Worm (Caenorhabditis elegans) whole organism, L4 larva: Measurements from ENCODE around the gene srj-22.
A peak's percentile ranks its signal among the peaks of the same experiment; 100 is the strongest.

ENCODE experiments used
- F37D6.2 ChIP-seq: sonication (generic microtip); optimal IDR thresholded peaks from 2 replicates; lab custom pipeline; 2016; ENCODE audit warnings: mild to moderate bottlenecking, missing genetic modification characterization, missing compliant biosample characterization
- T26A8.4 ChIP-seq: fragments of 200-800 bp; sonication (Bioruptor generic); IDR thresholded peaks from 2 replicates; pipeline ENCODE4 v1.3.6; 2022; ENCODE audit warnings: missing genetic modification characterization, missing compliant biosample characterization
- Y48G9A.11 ChIP-seq: fragments of 200-800 bp; sonication (Bioruptor generic); IDR thresholded peaks from 2 replicates; pipeline ENCODE4 v1.3.6; 2022; ENCODE audit warnings: missing genetic modification reagents, missing genetic modification characterization, missing compliant biosample characterization
- Y75B8A.6 ChIP-seq: fragments of 200-800 bp; sonication (Bioruptor generic); IDR thresholded peaks from 2 replicates; pipeline ENCODE4 v1.3.6; 2022; ENCODE audit warnings: missing genetic modification reagents, missing genetic modification characterization, missing compliant biosample characterization
- ZK337.2 ChIP-seq: fragments of 200-800 bp; sonication (Bioruptor generic); IDR thresholded peaks from 2 replicates; pipeline ENCODE4 v1.3.6; 2022; ENCODE audit warnings: missing genetic modification reagents, missing genetic modification characterization, missing compliant biosample characterization
- aha-1 ChIP-seq: fragments of 150-350 bp; peaks from one replicate; lab custom pipeline; 2014; ENCODE audit warnings: missing biosample characterization, missing genetic modification characterization
- aly-2 ChIP-seq: sonication (generic microtip); optimal IDR thresholded peaks from 2 replicates; lab custom pipeline; 2018; ENCODE audit warnings: missing biosample characterization, missing genetic modification characterization
- ama-1 ChIP-seq: fragments of 150-350 bp; optimal IDR thresholded peaks from 2 replicates; lab custom pipeline; 2014; ENCODE audit warnings: inconsistent platforms, mixed read lengths
- ceh-28 ChIP-seq: fragments of 150-350 bp; optimal IDR thresholded peaks from 2 replicates; lab custom pipeline; 2014; ENCODE audit warnings: missing biosample characterization, missing genetic modification reagents, missing genetic modification characterization
- ceh-62 ChIP-seq: sonication (generic microtip); optimal IDR thresholded peaks from 2 replicates; lab custom pipeline; 2017; ENCODE audit warnings: missing biosample characterization, missing genetic modification characterization
- ceh-82 ChIP-seq: sonication (generic microtip); optimal IDR thresholded peaks from 2 replicates; lab custom pipeline; 2017; ENCODE audit warnings: missing biosample characterization, missing genetic modification characterization
- cey-2 ChIP-seq: sonication (generic microtip); optimal IDR thresholded peaks from 3 replicates; lab custom pipeline; 2017; ENCODE audit warnings: missing genetic modification characterization, mild to moderate bottlenecking, missing compliant biosample characterization, antibody characterized with exemption, borderline replicate concordance; ENCODE audit not compliant: insufficient read depth
- daf-19 ChIP-seq: fragments of 200-800 bp; sonication (Bioruptor generic); conservative IDR thresholded peaks from 2 replicates; pipeline ENCODE4 v1.3.6; 2022; ENCODE audit warnings: missing genetic modification characterization, missing compliant biosample characterization
- dmd-9 ChIP-seq: fragments of 200-800 bp; sonication (Bioruptor generic); IDR thresholded peaks from 2 replicates; pipeline ENCODE4 v1.3.6; 2022; ENCODE audit warnings: missing genetic modification reagents, missing genetic modification characterization, missing compliant biosample characterization
- fos-1 ChIP-seq: fragments of 150-350 bp; optimal IDR thresholded peaks from 2 replicates; lab custom pipeline; 2014; ENCODE audit warnings: missing biosample characterization, missing genetic modification characterization
- hlh-11 ChIP-seq: fragments of 200-800 bp; sonication (Bioruptor generic); optimal IDR thresholded peaks from 2 replicates; lab custom pipeline; 2018; ENCODE audit warnings: mild to moderate bottlenecking, missing genetic modification characterization, missing compliant biosample characterization
- hmg-1.1 ChIP-seq: fragments of 200-800 bp; sonication (Bioruptor generic); IDR thresholded peaks from 2 replicates; pipeline ENCODE4 v1.3.6; 2022; ENCODE audit warnings: missing genetic modification reagents, missing genetic modification characterization, missing compliant biosample characterization
- lin-29 ChIP-seq: fragments of 200-800 bp; sonication (Bioruptor generic); IDR thresholded peaks from 2 replicates; pipeline ENCODE4 v1.3.6; 2022; ENCODE audit warnings: missing genetic modification reagents, missing genetic modification characterization, missing compliant biosample characterization
- lin-38 ChIP-seq: fragments of 200-800 bp; sonication (Bioruptor generic); IDR thresholded peaks from 2 replicates; pipeline ENCODE4 v1.3.6; 2022; ENCODE audit warnings: missing genetic modification reagents, missing genetic modification characterization, missing compliant biosample characterization
- lin-39 ChIP-seq: fragments of 150-350 bp; optimal IDR thresholded peaks from 2 replicates; lab custom pipeline; 2014; ENCODE audit warnings: missing biosample characterization, missing genetic modification reagents, missing genetic modification characterization
- madf-5 ChIP-seq, 2 experiments: fragments of 200-800 bp; sonication (Bioruptor generic); IDR thresholded peaks; 2 replicates each; pipeline ENCODE4 v1.3.6; 2022; ENCODE audit warnings: missing compliant biosample characterization in 2 of 2, missing genetic modification characterization in 2 of 2
- mep-1 ChIP-seq: fragments of 150-350 bp; sonication (generic microtip); optimal IDR thresholded peaks from 3 replicates; lab custom pipeline; 2014; ENCODE audit warnings: missing biosample characterization, missing genetic modification characterization
- mxl-2 ChIP-seq: fragments of 200-800 bp; sonication (Bioruptor generic); conservative IDR thresholded peaks from 2 replicates; pipeline ENCODE4 v1.3.6; 2022; ENCODE audit warnings: missing genetic modification reagents, missing genetic modification characterization, missing compliant biosample characterization
- nhr-10 ChIP-seq: fragments of 150-350 bp; optimal IDR thresholded peaks from 2 replicates; lab custom pipeline; 2014; ENCODE audit warnings: missing biosample characterization, missing genetic modification characterization
- nhr-102 ChIP-seq: sonication (generic microtip); optimal IDR thresholded peaks from 2 replicates; lab custom pipeline; 2016; ENCODE audit warnings: mild to moderate bottlenecking, missing genetic modification characterization, moderate library complexity, missing compliant biosample characterization
- nhr-237 ChIP-seq: sonication (generic microtip); optimal IDR thresholded peaks from 2 replicates; lab custom pipeline; 2017; ENCODE audit warnings: missing biosample characterization, missing genetic modification characterization
- nhr-25 ChIP-seq: sonication (generic microtip); optimal IDR thresholded peaks from 2 replicates; lab custom pipeline; 2017; ENCODE audit warnings: missing genetic modification characterization, mild to moderate bottlenecking, missing compliant biosample characterization, antibody characterized with exemption, moderate library complexity, borderline replicate concordance; ENCODE audit not compliant: insufficient read depth
- nhr-41 ChIP-seq: fragments of 200-800 bp; sonication (Bioruptor generic); IDR thresholded peaks from 2 replicates; pipeline ENCODE4 v1.3.6; 2022; ENCODE audit warnings: missing genetic modification reagents, missing genetic modification characterization, missing compliant biosample characterization
- nhr-42 ChIP-seq: fragments of 200-800 bp; sonication (Bioruptor generic); IDR thresholded peaks from 2 replicates; pipeline ENCODE4 v1.3.6; 2022; ENCODE audit warnings: missing genetic modification characterization, missing compliant biosample characterization
- nhr-48 ChIP-seq: sonication (generic microtip); optimal IDR thresholded peaks from 2 replicates; lab custom pipeline; 2016; ENCODE audit warnings: mild to moderate bottlenecking, missing genetic modification characterization, missing compliant biosample characterization
- php-3 ChIP-seq: fragments of 200-800 bp; sonication (Bioruptor generic); IDR thresholded peaks from 2 replicates; pipeline ENCODE4 v1.3.6; 2022; ENCODE audit warnings: missing genetic modification reagents, missing genetic modification characterization, missing compliant biosample characterization
- pqm-1 ChIP-seq: sonication (generic microtip); optimal IDR thresholded peaks from 2 replicates; lab custom pipeline; 2017; ENCODE audit warnings: missing biosample characterization, missing genetic modification characterization
- snpc-1.2 ChIP-seq: fragments of 200-800 bp; sonication (Bioruptor generic); IDR thresholded peaks from 2 replicates; pipeline ENCODE4 v1.3.6; 2022; ENCODE audit warnings: missing genetic modification reagents, missing genetic modification characterization, missing compliant biosample characterization
- spr-3 ChIP-seq: fragments of 200-800 bp; sonication (Bioruptor generic); optimal IDR thresholded peaks from 2 replicates; lab custom pipeline; 2018; ENCODE audit warnings: mild to moderate bottlenecking, missing genetic modification characterization, missing compliant biosample characterization
- tra-1 ChIP-seq: fragments of 200-800 bp; sonication (Bioruptor generic); IDR thresholded peaks from 2 replicates; pipeline ENCODE4 v1.3.6; 2022; ENCODE audit warnings: missing genetic modification reagents, missing genetic modification characterization, missing compliant biosample characterization
- unc-130 ChIP-seq: sonication (generic microtip); optimal IDR thresholded peaks from 2 replicates; lab custom pipeline; 2016; ENCODE audit warnings: missing genetic modification reagents, missing genetic modification characterization, missing compliant biosample characterization
- unc-62 ChIP-seq, 3 experiments: fragments of 150-350 bp in 1 of 3; sonication (generic microtip); optimal IDR thresholded peaks in 2 of 3; peaks in 1 of 3; 1 replicate in 1 of 3; 2 replicates in 2 of 3; lab custom pipeline; 2014 to 2017; ENCODE audit warnings: missing biosample characterization in 3 of 3, missing genetic modification characterization in 3 of 3, missing genetic modification reagents in 3 of 3, missing genotype in 1 of 3
- zfp-2 ChIP-seq: sonication (generic microtip); optimal IDR thresholded peaks from 2 replicates; lab custom pipeline; 2016; ENCODE audit warnings: mild to moderate bottlenecking, missing genetic modification characterization, missing compliant biosample characterization
- zip-2 ChIP-seq: fragments of 150-350 bp; optimal IDR thresholded peaks from 2 replicates; lab custom pipeline; 2014; ENCODE audit warnings: missing biosample characterization, missing genetic modification characterization

srj-22 gene

DNA sequence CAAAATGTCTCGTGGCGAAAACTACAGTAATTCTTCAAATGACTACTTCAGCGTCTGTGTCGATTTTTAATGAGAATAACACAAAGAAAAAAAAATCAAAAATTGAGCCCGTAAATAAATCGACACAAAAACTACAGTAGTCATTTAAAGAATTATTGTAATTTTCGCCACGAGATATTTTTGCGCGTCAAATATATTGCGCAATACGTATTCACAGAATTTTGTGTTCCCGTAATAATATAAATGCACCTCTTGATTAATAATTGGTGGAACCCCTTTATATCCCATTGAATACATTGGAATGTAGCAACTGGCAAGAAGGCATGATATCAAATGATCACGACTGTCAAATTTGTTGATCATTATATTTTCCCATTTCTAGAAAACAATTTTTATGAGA, 25.3 kb upstream of the srj-22 start:
- TF ChIP-seq nhr-42 (GFP tag; lab: Robert Waterston, UW) (no peak), unc-62 (GFP tag; optimal IDR thresholded peaks at IDR 0.05 in 1 of 2; lab: Kevin White, UChicago) (peak in 1 of 2 experiments; percentile 44), unc-62 (tag; optimal IDR thresholded peaks at IDR 0.05; lab: Kevin White, UChicago) (no peak)
- TF ChIP-seq, all 104 proteins: peak for 1

DNA sequence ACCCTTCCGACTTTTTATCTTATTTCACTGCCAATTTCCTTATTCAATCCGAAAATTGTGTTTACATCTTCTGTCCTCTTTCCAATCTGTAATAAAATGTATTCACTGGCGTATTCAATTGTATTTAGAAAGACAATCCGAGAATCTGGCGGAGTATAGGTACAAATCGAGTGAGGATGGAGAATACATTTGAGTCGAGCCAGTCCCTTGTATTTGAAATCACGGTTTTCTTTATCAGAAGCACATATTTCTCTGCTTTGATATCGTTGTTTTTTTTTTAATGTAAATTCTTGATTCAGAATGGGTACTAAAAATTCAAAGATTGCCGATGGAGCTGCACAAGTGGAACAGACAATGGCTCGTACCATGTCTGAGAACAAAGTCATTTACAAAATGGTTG, 20.5 kb upstream of the srj-22 start, which contains the start of gene ocr-1:
Gene ocr-1 (plus strand): TSS at position 301 of the 400 bp plus-strand sequence.
- TF ChIP-seq Y48G9A.11 (GFP tag; lab: Robert Waterston, UW) (no peak), pqm-1 (tag; lab: Kevin White, UChicago) (no peak), aly-2 (tag; lab: Kevin White, UChicago) (no peak), cey-2 (tag; lab: Kevin White, UChicago) (no peak), nhr-48 (tag; lab: Kevin White, UChicago) (no peak)

DNA sequence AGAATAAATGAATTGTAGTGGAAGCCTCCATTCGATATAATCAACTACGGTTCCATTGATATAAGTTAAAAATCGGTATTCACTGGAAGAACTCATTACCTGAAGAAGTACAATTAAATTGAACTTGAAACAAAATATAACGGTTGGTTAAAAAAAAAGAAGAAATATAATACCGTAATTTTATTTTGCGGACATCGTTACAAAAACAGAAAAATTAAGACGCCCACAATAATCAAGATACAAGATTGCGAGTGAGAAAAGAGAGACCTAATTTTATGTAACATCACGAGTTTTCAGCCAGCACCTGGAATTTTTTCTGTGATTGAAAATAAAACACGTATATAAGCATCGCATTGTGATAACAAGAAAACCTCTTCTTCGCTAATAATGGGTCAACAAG, 19.1 kb upstream of the srj-22 start, which contains the start of gene sre-6:
Gene sre-6 (minus strand): TSS at position 101 of the 400 bp plus-strand sequence.
- no peak for TF ChIP-seq ceh-62 (tag; lab: Kevin White, UChicago)
- no peak for TF ChIP-seq zip-2 (tag; lab: Kevin White, UChicago)
- no peak for TF ChIP-seq php-3 (GFP tag; lab: Robert Waterston, UW)
- no peak for TF ChIP-seq nhr-41
- TF ChIP-seq nhr-10 (tag; lab: Kevin White, UChicago) = no peak
- TF ChIP-seq lin-38 (GFP tag; lab: Robert Waterston, UW) = no peak
- no peak for TF ChIP-seq ceh-82 (tag; lab: Kevin White, UChicago)
- TF ChIP-seq ceh-28 (tag; lab: Kevin White, UChicago) = no peak
- TF ChIP-seq hmg-1.1 = no peak
- TF ChIP-seq nhr-237 = no peak
- no peak for TF ChIP-seq nhr-42 (GFP tag; lab: Robert Waterston, UW)
- no peak for TF ChIP-seq aly-2 (tag; lab: Kevin White, UChicago)
- TF ChIP-seq dmd-9 (GFP tag; lab: Robert Waterston, UW) = no peak

DNA sequence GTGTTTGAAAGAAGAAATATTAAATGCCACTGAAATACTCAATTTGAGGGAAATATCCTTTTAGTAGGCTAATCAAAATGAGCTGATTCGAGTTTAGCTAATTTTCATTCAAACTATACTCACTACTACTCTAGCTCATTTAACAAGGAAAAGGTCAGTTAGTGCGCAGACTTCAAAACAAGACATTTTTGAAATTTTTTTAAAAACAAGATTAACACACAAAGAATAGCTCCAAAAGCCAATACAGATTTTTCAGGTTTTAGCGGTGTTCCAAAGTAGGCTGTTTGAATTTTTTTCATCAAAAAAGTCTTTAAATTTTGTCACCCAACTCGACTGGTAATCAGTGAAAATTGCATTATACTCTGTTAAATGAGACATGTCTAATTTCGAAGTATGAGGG, 17.3 kb upstream of the srj-22 start:
- TF ChIP-seq nhr-25 (tag; lab: Kevin White, UChicago) (peak; percentile 31), ZK337.2 (GFP tag; lab: Robert Waterston, UW) (no peak), unc-62 (GFP tag; optimal IDR thresholded peaks at IDR 0.05 in 1 of 2; lab: Kevin White, UChicago) (peak in 1 of 2 experiments; percentile 94), unc-62 (tag; optimal IDR thresholded peaks at IDR 0.05; lab: Kevin White, UChicago) (no peak)

DNA sequence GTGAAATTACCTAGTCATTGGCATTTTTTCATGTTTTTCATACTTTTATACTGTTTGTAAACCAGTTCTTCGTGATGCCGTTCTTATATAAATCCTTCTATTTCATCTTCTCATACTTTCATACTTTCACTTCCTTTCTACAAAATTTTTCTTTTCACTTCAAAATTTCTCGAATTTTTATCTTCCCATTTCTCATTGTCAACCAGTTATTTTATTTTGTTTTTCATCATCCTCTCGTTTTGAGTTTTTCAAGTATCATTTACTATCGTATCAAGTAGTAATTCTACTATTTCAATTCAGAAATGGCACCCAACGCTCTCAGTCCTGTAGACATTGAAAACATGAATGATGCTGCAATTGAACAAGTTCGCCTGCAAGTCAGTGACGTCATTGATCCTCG, 15.1 kb upstream of the srj-22 start, which contains the start of gene F28H7.8:
Gene F28H7.8 (plus strand): TSS at position 301 of the 400 bp plus-strand sequence.
- TF ChIP-seq dmd-9 (GFP tag; lab: Robert Waterston, UW) = no peak
- TF ChIP-seq unc-62 (GFP tag; optimal IDR thresholded peaks at IDR 0.05 in 1 of 2; lab: Kevin White, UChicago) = peak in 1 of 2 experiments; percentile 38
- no peak for TF ChIP-seq unc-62 (tag; optimal IDR thresholded peaks at IDR 0.05; lab: Kevin White, UChicago)
- TF ChIP-seq T26A8.4 (GFP tag; lab: Robert Waterston, UW) = no peak
- TF ChIP-seq nhr-10 (tag; lab: Kevin White, UChicago) = no peak

DNA sequence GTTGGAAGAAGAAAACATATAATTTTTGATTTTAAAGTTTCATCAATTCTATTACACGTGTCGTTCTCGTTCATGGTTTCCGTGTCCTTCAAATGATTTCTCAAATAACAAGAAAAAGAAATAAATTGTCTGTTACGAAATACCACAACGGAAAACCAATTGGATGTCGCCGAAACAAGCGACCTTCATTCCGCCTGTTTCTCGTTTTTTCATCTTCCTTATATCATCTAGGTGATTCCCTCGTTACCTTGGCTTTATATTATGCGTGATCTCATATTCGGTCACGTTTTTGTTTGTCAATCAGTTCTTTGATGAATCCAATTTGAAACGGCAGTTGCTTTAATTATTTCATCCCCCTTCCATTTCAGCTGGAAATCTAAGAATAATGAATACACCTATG, 13.6 kb upstream of the srj-22 start:
- no peak for TF ChIP-seq ama-1 (lab: Kevin White, UChicago)
- TF ChIP-seq aha-1 (tag; lab: Kevin White, UChicago) = peak; percentile 22
- no peak for TF ChIP-seq Y75B8A.6 (GFP tag; lab: Robert Waterston, UW)
- no peak for TF ChIP-seq tra-1 (GFP tag; lab: Robert Waterston, UW)
- no peak for TF ChIP-seq dmd-9 (GFP tag; lab: Robert Waterston, UW)
- TF ChIP-seq nhr-25 (tag; lab: Kevin White, UChicago) = peak; percentile 73
- no peak for TF ChIP-seq unc-130 (GFP tag; lab: Kevin White, UChicago)
- no peak for TF ChIP-seq nhr-102
- TF ChIP-seq daf-19 = no peak
- no peak for TF ChIP-seq lin-29
- TF ChIP-seq mep-1 (tag; lab: Kevin White, UChicago) = peak; percentile 10
- no peak for TF ChIP-seq nhr-10 (tag; lab: Kevin White, UChicago)
- no peak for TF ChIP-seq lin-39 (tag; lab: Kevin White, UChicago)
- TF ChIP-seq madf-5 (GFP tag; IDR thresholded peaks at IDR 0.05; lab: Robert Waterston, UW) = no peak
- TF ChIP-seq spr-3 (GFP tag; lab: Kevin White, UChicago) = no peak
- TF ChIP-seq zfp-2 (tag; lab: Kevin White, UChicago) = no peak
- TF ChIP-seq snpc-1.2 (GFP tag; lab: Robert Waterston, UW) = no peak
- TF ChIP-seq F37D6.2 (tag; lab: Kevin White, UChicago) = no peak
- TF ChIP-seq unc-62 (GFP tag; optimal IDR thresholded peaks at IDR 0.05 in 1 of 2; lab: Kevin White, UChicago) = peak in 1 of 2 experiments; percentile 44
- TF ChIP-seq unc-62 (tag; optimal IDR thresholded peaks at IDR 0.05; lab: Kevin White, UChicago) = no peak
- TF ChIP-seq hlh-11 (tag; lab: Kevin White, UChicago) = no peak
- no peak for TF ChIP-seq fos-1 (tag; lab: Kevin White, UChicago)
- TF ChIP-seq nhr-42 (GFP tag; lab: Robert Waterston, UW) = no peak
- no peak for TF ChIP-seq mxl-2 (GFP tag; lab: Robert Waterston, UW)
